Worm (Caenorhabditis elegans) whole organism, mixed stage, embryonic: ENCODE data around the gene C29H12.6.

Experiments
- ham-2 ChIP-seq: fragments of 200-800 bp; sonication (Bioruptor generic); optimal IDR thresholded peaks from 2 replicates; lab custom pipeline; 2018; ENCODE audit warnings: mild to moderate bottlenecking, missing genetic modification characterization, missing compliant biosample characterization
- hlh-1 ChIP-seq: fragments of 150-350 bp; optimal IDR thresholded peaks from 2 replicates; lab custom pipeline; 2014; ENCODE audit warnings: missing biosample characterization, missing genetic modification reagents, missing genetic modification characterization
- lin-13 ChIP-seq: fragments of 150-350 bp; optimal IDR thresholded peaks from 2 replicates; lab custom pipeline; 2014; ENCODE audit warnings: missing biosample characterization, missing genetic modification characterization
- lsy-2 ChIP-seq: fragments of 150-350 bp; optimal IDR thresholded peaks from 2 replicates; lab custom pipeline; 2014; ENCODE audit warnings: missing biosample characterization, missing genetic modification characterization
- pha-4 ChIP-seq: fragments of 150-350 bp; optimal IDR thresholded peaks from 2 replicates; lab custom pipeline; 2018; ENCODE audit warnings: missing biosample characterization, missing genetic modification reagents, missing genetic modification characterization
- snpc-4 ChIP-seq: fragments of 150-350 bp; optimal IDR thresholded peaks from 2 replicates; lab custom pipeline; 2014; ENCODE audit warnings: missing biosample characterization, missing genetic modification characterization
- sptf-1 ChIP-seq: sonication (generic microtip); optimal IDR thresholded peaks from 2 replicates; lab custom pipeline; 2017; ENCODE audit warnings: mild to moderate bottlenecking, missing genetic modification characterization, moderate library complexity, missing compliant biosample characterization
- unc-39 ChIP-seq: fragments of 150-350 bp; optimal IDR thresholded peaks from 2 replicates; lab custom pipeline; 2014; ENCODE audit warnings: missing biosample characterization, missing genetic modification characterization
- unc-62 ChIP-seq: fragments of 150-350 bp; optimal IDR thresholded peaks from 2 replicates; lab custom pipeline; 2014; ENCODE audit warnings: missing biosample characterization, missing genetic modification reagents, missing genetic modification characterization
- ztf-11 ChIP-seq: fragments of 150-350 bp; optimal IDR thresholded peaks from 2 replicates; lab custom pipeline; 2014; ENCODE audit warnings: missing biosample characterization, missing genetic modification characterization

- TF ChIP-seq unc-62 (GFP tag; lab: Kevin White, UChicago) (no peak), ztf-11 (tag; lab: Kevin White, UChicago) (no peak), ham-2 (no peak), lsy-2 (no peak), hlh-1 (tag; lab: Kevin White, UChicago) (no peak), snpc-4 (tag; lab: Kevin White, UChicago) (no peak), pha-4 (tag; lab: Kevin White, UChicago) (no peak), lin-13 (tag; lab: Kevin White, UChicago) (no peak), unc-39 (tag; lab: Kevin White, UChicago) (no peak), sptf-1 (tag; lab: Kevin White, UChicago) (no peak)
Observed at ce11 chrII:6082620-6083019, 35.4 kb downstream of the C29H12.6 start, which contains the start of gene F21H12.3.
